Worm (Caenorhabditis elegans) whole organism, young adult: Measurements from ENCODE around the gene sbsp-1.

ENCODE experiments used
- B0336.3 ChIP-seq: fragments of 200-800 bp; sonication (Bioruptor generic); IDR thresholded peaks from 2 replicates; pipeline ENCODE4 v1.3.6; 2022; ENCODE audit warnings: missing genetic modification characterization, missing compliant biosample characterization
- Y53G8AR.9 ChIP-seq: fragments of 200-800 bp; sonication (Bioruptor generic); conservative IDR thresholded peaks from 2 replicates; pipeline ENCODE4 v1.3.6; 2022; ENCODE audit warnings: missing genetic modification reagents, missing genetic modification characterization, missing compliant biosample characterization
- bed-1 ChIP-seq: fragments of 200-800 bp; sonication (Bioruptor generic); IDR thresholded peaks from 2 replicates; pipeline ENCODE4 v1.3.6; 2022; ENCODE audit warnings: missing genetic modification reagents, missing genetic modification characterization, missing compliant biosample characterization
- efl-1 ChIP-seq: fragments of 150-350 bp; optimal IDR thresholded peaks from 2 replicates; lab custom pipeline; 2014; ENCODE audit warnings: missing biosample characterization, missing genetic modification reagents, missing genetic modification characterization
- lag-1 ChIP-seq: fragments of 200-800 bp; sonication (Bioruptor generic); IDR thresholded peaks from 2 replicates; pipeline ENCODE4 v1.3.6; 2022; ENCODE audit warnings: missing genetic modification reagents, missing genetic modification characterization, missing compliant biosample characterization
- lin-40 ChIP-seq: sonication (generic microtip); optimal IDR thresholded peaks from 2 replicates; lab custom pipeline; 2016; ENCODE audit warnings: missing genetic modification characterization, mild to moderate bottlenecking, missing compliant biosample characterization, missing genotype, missing genetic modification reagents
- nhr-179 ChIP-seq: sonication (generic microtip); optimal IDR thresholded peaks from 2 replicates; lab custom pipeline; 2016; ENCODE audit warnings: mild to moderate bottlenecking, missing genetic modification characterization, missing compliant biosample characterization
- nhr-90 ChIP-seq: sonication (generic microtip); optimal IDR thresholded peaks from 2 replicates; lab custom pipeline; 2016; ENCODE audit warnings: missing genotype, mild to moderate bottlenecking, missing genetic modification characterization, missing compliant biosample characterization
- tbx-9 ChIP-seq: sonication (generic microtip); optimal IDR thresholded peaks from 2 replicates; lab custom pipeline; 2016; ENCODE audit warnings: borderline replicate concordance, missing genetic modification characterization, inconsistent platforms, missing compliant biosample characterization
- tlf-1 ChIP-seq: fragments of 200-800 bp; sonication (Bioruptor generic); optimal IDR thresholded peaks from 2 replicates; lab custom pipeline; 2018; ENCODE audit warnings: mild to moderate bottlenecking, missing genetic modification characterization, missing compliant biosample characterization
- unc-130 ChIP-seq: sonication (generic microtip); optimal IDR thresholded peaks from 2 replicates; lab custom pipeline; 2016; ENCODE audit warnings: missing genetic modification reagents, missing genetic modification characterization, missing compliant biosample characterization
- ztf-3 ChIP-seq: fragments of 200-800 bp; sonication (Bioruptor generic); optimal IDR thresholded peaks from 2 replicates; lab custom pipeline; 2018; ENCODE audit warnings: mild to moderate bottlenecking, missing genetic modification characterization, missing compliant biosample characterization

ce11 chrIII:10824206-10824605, 8.5 kb upstream of the sbsp-1 start:
- no peak for TF ChIP-seq B0336.3 (GFP tag; lab: Robert Waterston, UW)
- no peak for TF ChIP-seq efl-1 (GFP tag; lab: Kevin White, UChicago)
- no peak for TF ChIP-seq lag-1 (GFP tag; lab: Robert Waterston, UW)
- TF ChIP-seq nhr-90: no peak
- no peak for TF ChIP-seq nhr-179 (tag; lab: Kevin White, UChicago)
- TF ChIP-seq bed-1 (GFP tag; lab: Robert Waterston, UW): no peak
- TF ChIP-seq Y53G8AR.9 (GFP tag; lab: Robert Waterston, UW): no peak
- no peak for TF ChIP-seq tbx-9 (tag; lab: Kevin White, UChicago)
- TF ChIP-seq ztf-3: no peak
- no peak for TF ChIP-seq tlf-1 (GFP tag; lab: Kevin White, UChicago)
- TF ChIP-seq lin-40 (tag; lab: Kevin White, UChicago): no peak
- no peak for TF ChIP-seq unc-130 (GFP tag; lab: Kevin White, UChicago)
